Worm (Caenorhabditis elegans): ENCODE measurements around the gene set-3.

- TF ChIP-seq him-1 (tag; optimal IDR thresholded peaks at IDR 0.05) (no peak), W03F9.2 (tag; optimal IDR thresholded peaks at IDR 0.05) (no peak)
Measured at ce11 chrIII:9661119-9661518, 33.3 kb downstream of the set-3 start.
